Fruit fly (Drosophila melanogaster) ovary, adult (tissue): ENCODE measurements around the gene CG9360.

Experiments
- CG17801 ChIP-seq: fragments of 200-800 bp; optimal IDR thresholded peaks from 2 replicates; lab custom pipeline; 2019; ENCODE audit warnings: missing biosample characterization, mild to moderate bottlenecking, missing genetic modification characterization, moderate library complexity; ENCODE audit not compliant: partially characterized antibody

The CG9360 gene

dm6 chrX:11715263-11715659 is 49.1 kb downstream of the CG9360 start, which contains the start of gene Amun:
TSS of gene Amun (minus strand) at chrX:11715565.
- no peak for TF ChIP-seq CG17801 (GFP tag; lab: Kevin White, UChicago)

- TF ChIP-seq CG17801 (GFP tag; lab: Kevin White, UChicago) = peak; percentile 64
Measured at dm6 chrX:11714529-11715262, 49.7 kb downstream of the CG9360 start.

dm6 chrX:11713808-11714528 is 50.4 kb downstream of the CG9360 start:
- peak; percentile 41 for TF ChIP-seq CG17801 (GFP tag; lab: Kevin White, UChicago)
